Worm (Caenorhabditis elegans): ENCODE results near the gene srd-19.

ce11 chrV:13473467-13473866 lies 44.9 kb upstream of the srd-19 start, which contains the start of gene T10G3.1:
- TF ChIP-seq flt-1 (GFP tag; IDR thresholded peaks at IDR 0.05) (no peak), med-1 (GFP tag; optimal IDR thresholded peaks at IDR 0.05; ENCODE audit: insufficient read depth) (no peak)

All from whole organism, midembryonic.